Fruit fly (Drosophila melanogaster) whole organism, embryonic: Measurements from ENCODE around the gene CG13482.

Experiments
- Antp ChIP-seq: fragments of 200-800 bp; sonication (Bioruptor generic); optimal IDR thresholded peaks from 3 replicates; lab custom pipeline; 2016; ENCODE audit warnings: missing biosample characterization, missing genetic modification characterization
- CG18476 ChIP-seq: fragments of 200-800 bp; sonication (Bioruptor generic); optimal IDR thresholded peaks from 2 replicates; lab custom pipeline; 2016; ENCODE audit warnings: missing biosample characterization, mild to moderate bottlenecking, missing genetic modification characterization
- sc ChIP-seq, 3 experiments: fragments of >200 bp in 2 of 3; fragments of 200-800 bp in 1 of 3; sonication (Bioruptor generic) in 1 of 3; optimal IDR thresholded peaks; 2 replicates in 2 of 3; 3 replicates in 1 of 3; lab custom pipeline; 2017; ENCODE audit warnings: mild to moderate bottlenecking in 1 of 3, missing biosample characterization in 1 of 3, missing genetic modification characterization in 1 of 3, missing genetic modification reagents in 1 of 3

DNA sequence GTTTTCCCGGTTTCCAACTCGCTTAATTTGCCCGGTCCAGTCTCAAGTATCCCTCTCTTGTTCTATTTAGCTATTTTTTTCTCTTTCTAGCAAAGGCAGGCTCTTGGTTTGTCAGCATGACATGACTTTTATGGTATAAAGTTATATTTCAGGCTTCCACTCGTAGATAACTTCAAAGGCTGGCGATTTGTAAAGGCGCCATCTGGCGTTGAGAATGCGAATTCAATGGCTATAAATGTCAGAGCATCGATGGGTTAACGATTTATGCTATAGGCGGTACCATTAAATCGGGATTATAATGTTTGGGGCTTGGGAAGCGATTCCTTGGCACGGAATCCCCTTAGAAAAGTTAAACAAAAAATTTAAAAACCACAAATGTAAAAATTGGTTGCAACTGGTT, 36.3 kb downstream of the CG13482 start:
- no peak for TF ChIP-seq CG18476 (GFP tag; lab: Kevin White, UChicago)
- no peak for TF ChIP-seq sc (optimal IDR thresholded peaks at IDR 0.05; lab: Kevin White, UChicago)
- TF ChIP-seq sc (GFP tag; optimal IDR thresholded peaks at IDR 0.05; lab: Kevin White, UChicago) = no peak
- no peak for TF ChIP-seq Antp (GFP tag; lab: Kevin White, UChicago)
